Worm (Caenorhabditis elegans): ENCODE data around the gene pde-2.
A peak's percentile ranks its signal among the peaks of the same experiment; 100 is the strongest.

DNA sequence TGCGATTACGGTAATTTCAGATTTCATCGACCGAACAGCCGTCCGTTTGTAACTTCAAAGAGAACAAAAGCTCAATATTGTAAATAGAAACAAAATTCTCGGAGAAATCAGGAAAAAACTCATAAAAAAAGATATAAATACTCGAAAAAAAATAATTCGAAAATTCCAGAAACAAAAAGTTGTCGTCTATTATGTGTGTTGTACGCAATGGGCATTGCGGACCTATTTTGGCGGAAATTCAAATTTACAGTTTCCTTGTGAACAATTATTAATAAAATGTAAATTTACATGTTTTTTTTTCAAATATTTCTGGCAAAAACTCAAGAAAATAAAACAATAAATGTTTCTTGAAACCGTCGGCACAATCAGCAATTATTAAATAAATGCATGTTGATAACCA lies 3.8 kb upstream of the pde-2 start:
- no peak for TF ChIP-seq nhr-179 (tag; optimal IDR thresholded peaks at IDR 0.05)
- no peak for TF ChIP-seq chd-7 (tag; optimal IDR thresholded peaks at IDR 0.05)
- no peak for TF ChIP-seq let-526 (GFP tag; IDR thresholded peaks at IDR 0.05)
- TF ChIP-seq ztf-18 (tag; optimal IDR thresholded peaks at IDR 0.05): no peak
- TF ChIP-seq ama-1 (optimal IDR thresholded peaks at IDR 0.05): no peak
- TF ChIP-seq ama-1 (GFP tag; optimal IDR thresholded peaks at IDR 0.05): no peak
- TF ChIP-seq efl-1 (GFP tag; optimal IDR thresholded peaks at IDR 0.05): peak; percentile 58
- no peak for TF ChIP-seq C06A6.2 (GFP tag; conservative IDR thresholded peaks at IDR 0.05)
- TF ChIP-seq gei-17 (GFP tag; optimal IDR thresholded peaks at IDR 0.05): no peak
- no peak for TF ChIP-seq mel-28 (tag; optimal IDR thresholded peaks at IDR 0.05; ENCODE audit: borderline replicate concordance)
- no peak for TF ChIP-seq rcor-1 (GFP tag; IDR thresholded peaks at IDR 0.05)
- no peak for TF ChIP-seq nhr-90 (tag; optimal IDR thresholded peaks at IDR 0.05)
- no peak for TF ChIP-seq egrh-3 (GFP tag; IDR thresholded peaks at IDR 0.05)
- TF ChIP-seq ceh-27 (GFP tag; optimal IDR thresholded peaks at IDR 0.05): no peak

All from whole organism, young adult.